Fruit fly (Drosophila melanogaster) whole organism, prepupa: ENCODE data around the gene CG43678.

Experiments
- Blimp-1 ChIP-seq: fragments of 200-800 bp; sonication (Bioruptor generic); optimal IDR thresholded peaks from 3 replicates; lab custom pipeline; 2017; ENCODE audit warnings: missing biosample characterization, missing genetic modification characterization, mild to moderate bottlenecking, moderate library complexity, missing genetic modification reagents
- CG10631 ChIP-seq: fragments of 200-800 bp; sonication (Bioruptor generic); optimal IDR thresholded peaks from 2 replicates; lab custom pipeline; 2016; ENCODE audit warnings: missing biosample characterization, missing genetic modification characterization
- CG11294 ChIP-seq: fragments of 200-800 bp; sonication (Bioruptor generic); IDR thresholded peaks from 2 replicates; pipeline ENCODE4 v1.3.6; 2022; ENCODE audit warnings: missing biosample characterization, missing genetic modification characterization
- CG16779 ChIP-seq: fragments of 200-800 bp; sonication (Bioruptor generic); optimal IDR thresholded peaks from 3 replicates; lab custom pipeline; 2017; ENCODE audit warnings: missing biosample characterization, mild to moderate bottlenecking, missing genetic modification characterization
- Hr39 ChIP-seq: fragments of 200-800 bp; sonication (Bioruptor generic); optimal IDR thresholded peaks from 2 replicates; lab custom pipeline; 2016; ENCODE audit warnings: missing biosample characterization, missing genetic modification characterization
- cyc ChIP-seq: fragments of 200-800 bp; sonication (Bioruptor generic); optimal IDR thresholded peaks from 3 replicates; lab custom pipeline; 2016; ENCODE audit warnings: missing biosample characterization, missing genetic modification characterization
- dac ChIP-seq: fragments of 200-800 bp; sonication (Bioruptor generic); optimal IDR thresholded peaks from 2 replicates; lab custom pipeline; 2017; ENCODE audit warnings: missing biosample characterization, mild to moderate bottlenecking, missing genetic modification characterization
- fd59A ChIP-seq: fragments of 200-800 bp; sonication (Bioruptor generic); optimal IDR thresholded peaks from 2 replicates; lab custom pipeline; 2017; ENCODE audit warnings: missing biosample characterization, mild to moderate bottlenecking, missing genetic modification characterization, missing genetic modification reagents
- svp ChIP-seq: fragments of 200-800 bp; sonication (Bioruptor generic); peaks from one replicate; lab custom pipeline; 2016; ENCODE audit warnings: missing biosample characterization, missing genetic modification characterization

dm6 chr3L:15050109-15050508 lies 814 bp upstream of the CG43678 start, which contains the start of gene CG18581:
- TF ChIP-seq CG16779 (tag; lab: Kevin White, UChicago) = no peak
- TF ChIP-seq cyc (GFP tag; lab: Kevin White, UChicago) = no peak
- no peak for TF ChIP-seq CG10631 (GFP tag; lab: Kevin White, UChicago)
- TF ChIP-seq fd59A (GFP tag; lab: Kevin White, UChicago) = no peak
- no peak for TF ChIP-seq svp (GFP tag; lab: Kevin White, UChicago)
- TF ChIP-seq dac = no peak
- TF ChIP-seq CG11294 (GFP tag; lab: Robert Waterston, UW) = no peak
- TF ChIP-seq Blimp-1 (GFP tag; lab: Kevin White, UChicago) = no peak
- TF ChIP-seq Hr39 (GFP tag; lab: Kevin White, UChicago) = no peak
